Worm (Caenorhabditis elegans) whole organism, L2 larva: ENCODE results near the gene F53B3.5.

Experiments
- C34F6.9 ChIP-seq: fragments of 150-350 bp; optimal IDR thresholded peaks from 2 replicates; lab custom pipeline; 2014; ENCODE audit warnings: missing biosample characterization, missing genetic modification characterization
- F13H6.1 ChIP-seq: sonication (generic microtip); optimal IDR thresholded peaks from 2 replicates; lab custom pipeline; 2016; ENCODE audit warnings: missing genetic modification characterization, missing compliant biosample characterization
- Y55F3AM.14 ChIP-seq: fragments of 200-800 bp; sonication (Bioruptor generic); optimal IDR thresholded peaks from 2 replicates; lab custom pipeline; 2018; ENCODE audit warnings: mild to moderate bottlenecking, missing genetic modification characterization, missing compliant biosample characterization
- alr-1 ChIP-seq: fragments of 150-350 bp; optimal IDR thresholded peaks from 2 replicates; lab custom pipeline; 2014; ENCODE audit warnings: missing biosample characterization, missing genetic modification characterization
- ama-1 ChIP-seq: fragments of 150-350 bp; optimal IDR thresholded peaks from 2 replicates; lab custom pipeline; 2018; ENCODE audit warnings: inconsistent platforms
- blmp-1 ChIP-seq: sonication (generic microtip); optimal IDR thresholded peaks from 2 replicates; lab custom pipeline; 2017; ENCODE audit warnings: missing genetic modification characterization, mild to moderate bottlenecking, missing compliant biosample characterization, antibody characterized with exemption, moderate library complexity; ENCODE audit not compliant: insufficient read depth
- ceh-16 ChIP-seq: fragments of 150-350 bp; optimal IDR thresholded peaks from 2 replicates; lab custom pipeline; 2014; ENCODE audit warnings: missing biosample characterization, missing genetic modification characterization
- ceh-82 ChIP-seq: fragments of 150-350 bp; optimal IDR thresholded peaks from 2 replicates; lab custom pipeline; 2014; ENCODE audit warnings: missing biosample characterization, missing genetic modification characterization
- dmd-4 ChIP-seq: sonication (generic microtip); optimal IDR thresholded peaks from 2 replicates; lab custom pipeline; 2017; ENCODE audit warnings: missing biosample characterization, missing genetic modification characterization
- egl-27 ChIP-seq: sonication (generic microtip); optimal IDR thresholded peaks from 3 replicates; lab custom pipeline; 2017; ENCODE audit warnings: missing biosample characterization, missing genetic modification reagents, missing genetic modification characterization
- elt-3 ChIP-seq: sonication (generic microtip); optimal IDR thresholded peaks from 2 replicates; lab custom pipeline; 2017; ENCODE audit warnings: missing biosample characterization, missing genetic modification characterization
- fos-1 ChIP-seq: fragments of 150-350 bp; optimal IDR thresholded peaks from 2 replicates; lab custom pipeline; 2014; ENCODE audit warnings: missing biosample characterization, missing genetic modification characterization
- lin-11 ChIP-seq: fragments of 150-350 bp; sonication (generic microtip); optimal IDR thresholded peaks from 2 replicates; lab custom pipeline; 2014; ENCODE audit warnings: missing biosample characterization, missing genetic modification characterization, inconsistent platforms, mixed read lengths
- lin-13 ChIP-seq: fragments of 150-350 bp; optimal IDR thresholded peaks from 2 replicates; lab custom pipeline; 2014; ENCODE audit warnings: missing biosample characterization, missing genetic modification reagents, missing genetic modification characterization
- lin-39 ChIP-seq: fragments of 150-350 bp; optimal IDR thresholded peaks from 2 replicates; lab custom pipeline; 2014; ENCODE audit warnings: missing biosample characterization, missing genetic modification reagents, missing genetic modification characterization
- lsy-2 ChIP-seq, 2 experiments: fragments of 150-350 bp in 1 of 2; sonication (generic microtip) in 1 of 2; optimal IDR thresholded peaks; 2 replicates each; lab custom pipeline; 2014 to 2017; ENCODE audit warnings: missing biosample characterization in 2 of 2, missing genetic modification characterization in 2 of 2
- mab-5 ChIP-seq: fragments of 150-350 bp; optimal IDR thresholded peaks from 2 replicates; lab custom pipeline; 2014; ENCODE audit warnings: missing biosample characterization, missing genetic modification characterization
- mbf-1 ChIP-seq: sonication (generic microtip); optimal IDR thresholded peaks from 2 replicates; lab custom pipeline; 2017; ENCODE audit warnings: missing biosample characterization, missing genetic modification characterization
- mdl-1 ChIP-seq, 2 experiments: fragments of 150-350 bp in 1 of 2; sonication (generic microtip) in 1 of 2; optimal IDR thresholded peaks; 2 replicates each; lab custom pipeline; 2017; ENCODE audit warnings: missing biosample characterization in 2 of 2, missing genetic modification characterization in 2 of 2
- nhr-10 ChIP-seq: sonication (generic microtip); optimal IDR thresholded peaks from 2 replicates; lab custom pipeline; 2017; ENCODE audit warnings: missing biosample characterization, missing genetic modification characterization
- nhr-12 ChIP-seq: fragments of 150-350 bp; optimal IDR thresholded peaks from 2 replicates; lab custom pipeline; 2014; ENCODE audit warnings: missing biosample characterization, missing genetic modification characterization
- nhr-129 ChIP-seq: fragments of 150-350 bp; optimal IDR thresholded peaks from 2 replicates; lab custom pipeline; 2014; ENCODE audit warnings: missing biosample characterization, missing genetic modification characterization
- nhr-21 ChIP-seq: fragments of 150-350 bp; optimal IDR thresholded peaks from 2 replicates; lab custom pipeline; 2014; ENCODE audit warnings: missing biosample characterization, missing genetic modification characterization
- nhr-237 ChIP-seq: fragments of 150-350 bp; optimal IDR thresholded peaks from 2 replicates; lab custom pipeline; 2014; ENCODE audit warnings: missing biosample characterization, missing genetic modification characterization
- nhr-25 ChIP-seq: fragments of 150-350 bp; sonication (generic microtip); optimal IDR thresholded peaks from 3 replicates; lab custom pipeline; 2014; ENCODE audit warnings: missing biosample characterization, missing genetic modification characterization
- nhr-6 ChIP-seq: fragments of 150-350 bp; optimal IDR thresholded peaks from 2 replicates; lab custom pipeline; 2014; ENCODE audit warnings: missing biosample characterization, missing genetic modification characterization
- sem-4 ChIP-seq: fragments of 150-350 bp; optimal IDR thresholded peaks from 2 replicates; lab custom pipeline; 2014; ENCODE audit warnings: missing biosample characterization, missing genetic modification reagents, missing genetic modification characterization
- skn-1 ChIP-seq: sonication (generic microtip); optimal IDR thresholded peaks from 2 replicates; lab custom pipeline; 2017; ENCODE audit warnings: missing biosample characterization, missing genetic modification characterization
- unc-39 ChIP-seq: fragments of 150-350 bp; optimal IDR thresholded peaks from 2 replicates; lab custom pipeline; 2014; ENCODE audit warnings: missing biosample characterization, missing genetic modification characterization
- unc-55 ChIP-seq: fragments of 150-350 bp; sonication (generic microtip); optimal IDR thresholded peaks from 3 replicates; lab custom pipeline; 2014; ENCODE audit warnings: missing biosample characterization, missing genetic modification reagents, missing genetic modification characterization
- unc-62 ChIP-seq: fragments of 150-350 bp; optimal IDR thresholded peaks from 2 replicates; lab custom pipeline; 2014; ENCODE audit warnings: missing biosample characterization, missing genetic modification reagents, missing genetic modification characterization
- zag-1 ChIP-seq: fragments of 150-350 bp; optimal IDR thresholded peaks from 2 replicates; lab custom pipeline; 2014; ENCODE audit warnings: missing biosample characterization, missing genetic modification characterization
- ztf-11 ChIP-seq: sonication (generic microtip); optimal IDR thresholded peaks from 2 replicates; lab custom pipeline; 2017; ENCODE audit warnings: missing biosample characterization, missing genetic modification characterization
- ztf-4 ChIP-seq: fragments of 150-350 bp; optimal IDR thresholded peaks from 2 replicates; lab custom pipeline; 2014; ENCODE audit warnings: missing biosample characterization, missing genetic modification characterization

F53B3.5 gene

DNA sequence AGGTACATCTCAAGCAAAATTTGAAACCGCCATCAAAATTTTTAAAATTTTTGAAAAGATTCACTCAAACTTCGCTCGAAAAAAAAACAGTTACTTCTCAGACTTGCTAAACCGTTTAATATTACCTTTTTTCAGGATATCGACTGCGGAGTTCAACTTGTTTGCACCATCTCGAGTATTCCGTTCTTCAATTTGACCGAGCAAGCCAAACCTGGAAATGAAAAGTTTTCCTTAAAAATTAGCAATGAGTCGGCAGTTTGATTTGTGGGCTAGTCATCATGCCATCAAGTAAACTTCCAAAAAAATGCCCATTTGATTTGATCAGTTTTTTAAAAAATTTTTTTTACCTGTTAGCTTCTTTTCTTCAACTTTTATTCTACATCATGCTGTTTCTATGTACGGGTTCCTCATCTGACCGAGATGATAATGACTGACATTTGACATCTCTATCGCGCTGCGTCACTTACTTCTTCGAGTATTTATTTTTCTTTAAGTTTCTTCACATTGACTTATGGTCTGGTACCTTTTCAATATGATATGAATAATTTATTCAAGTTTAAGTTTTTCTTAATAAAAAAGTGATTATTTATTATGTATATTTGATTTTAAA, 10.8 kb upstream of the F53B3.5 start:
- TF ChIP-seq ama-1 (lab: Kevin White, UChicago) (peak; percentile 45), mab-5 (tag; lab: Kevin White, UChicago) (no peak), nhr-21 (peak; percentile 22), lsy-2 (tag; optimal IDR thresholded peaks at IDR 0.05; lab: Kevin White, UChicago) (peak in 1 of 2 experiments; percentile 34), elt-3 (tag; lab: Kevin White, UChicago) (no peak)
- TF ChIP-seq, all 48 proteins: peak for 3

DNA sequence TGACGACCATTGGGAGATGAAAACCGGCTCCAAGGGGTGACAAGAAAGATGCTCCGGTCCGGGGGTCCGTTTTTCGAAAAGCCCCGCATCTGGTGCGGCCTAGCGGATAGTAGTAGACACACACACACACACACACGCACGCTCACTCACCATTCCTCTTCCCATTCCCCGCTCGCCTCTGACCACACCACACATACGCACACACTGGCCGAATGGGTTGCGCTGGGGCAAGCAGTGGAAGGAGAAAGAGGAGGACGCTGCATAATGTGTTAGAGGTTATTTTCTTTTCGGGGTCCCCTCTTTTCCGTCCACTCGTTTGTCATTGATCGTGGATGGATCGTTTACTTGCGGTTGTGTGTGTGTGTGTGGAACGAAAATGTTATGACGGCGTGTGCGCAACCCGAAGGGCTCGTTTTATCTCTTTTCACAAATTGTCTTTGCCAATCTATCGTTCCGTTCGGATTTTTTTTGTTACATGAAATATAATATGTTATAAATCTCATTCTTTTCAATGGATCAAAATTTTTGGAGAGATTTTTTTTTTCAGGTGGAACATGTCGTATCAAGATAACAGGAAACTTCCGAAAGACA, 6.0 kb upstream of the F53B3.5 start, which contains the start of gene vang-1:
Gene vang-1 (plus strand): TSS at position 541 of the 591 bp plus-strand sequence.
- TF ChIP-seq blmp-1 (no peak), ceh-16 (tag; lab: Kevin White, UChicago) (no peak), lin-13 (GFP tag; lab: Kevin White, UChicago) (no peak), Y55F3AM.14 (no peak), nhr-129 (peak; percentile 23), C34F6.9 (tag; lab: Kevin White, UChicago) (peak; percentile 18), zag-1 (tag; lab: Kevin White, UChicago) (peak; percentile 19), nhr-6 (tag; lab: Kevin White, UChicago) (no peak), nhr-12 (tag; lab: Kevin White, UChicago) (no peak), ztf-4 (tag; lab: Kevin White, UChicago) (no peak), unc-62 (no peak), fos-1 (tag; lab: Kevin White, UChicago) (peak; percentile 4), nhr-10 (no peak), lin-11 (tag; lab: Kevin White, UChicago) (no peak), dmd-4 (tag; lab: Kevin White, UChicago) (no peak), ztf-11 (tag; lab: Kevin White, UChicago) (no peak), unc-55 (GFP tag; lab: Kevin White, UChicago) (peak; percentile 43), nhr-25 (no peak), mdl-1 (tag; optimal IDR thresholded peaks at IDR 0.05; lab: Kevin White, UChicago) (no peak), unc-39 (tag; lab: Kevin White, UChicago) (no peak), mab-5 (tag; lab: Kevin White, UChicago) (peak; percentile 56), F13H6.1 (tag; lab: Kevin White, UChicago) (peak; percentile 27)

DNA sequence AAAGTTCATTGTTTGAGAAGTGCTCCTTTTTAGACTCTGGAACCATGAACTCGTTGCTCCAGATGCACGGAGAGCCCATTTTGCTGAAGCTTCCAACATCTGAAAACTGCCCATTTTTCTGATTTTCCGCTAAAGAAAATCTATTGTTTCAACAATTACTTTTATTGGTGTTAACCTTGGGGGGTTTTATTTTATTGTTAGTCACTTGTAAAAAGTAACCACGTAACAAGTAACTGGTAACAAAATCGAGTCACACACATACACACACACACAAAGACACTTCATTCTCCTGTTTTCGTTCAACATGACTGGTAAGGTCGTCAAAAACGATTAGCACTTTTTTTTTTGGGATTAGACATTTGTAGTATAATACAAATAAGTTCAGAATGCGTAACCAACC, 1.9 kb downstream of the F53B3.5 start:
- TF ChIP-seq lsy-2 (tag; optimal IDR thresholded peaks at IDR 0.05; lab: Kevin White, UChicago), result no peak
- no peak for TF ChIP-seq mab-5 (tag; lab: Kevin White, UChicago)
- TF ChIP-seq nhr-25, result peak; percentile 3

DNA sequence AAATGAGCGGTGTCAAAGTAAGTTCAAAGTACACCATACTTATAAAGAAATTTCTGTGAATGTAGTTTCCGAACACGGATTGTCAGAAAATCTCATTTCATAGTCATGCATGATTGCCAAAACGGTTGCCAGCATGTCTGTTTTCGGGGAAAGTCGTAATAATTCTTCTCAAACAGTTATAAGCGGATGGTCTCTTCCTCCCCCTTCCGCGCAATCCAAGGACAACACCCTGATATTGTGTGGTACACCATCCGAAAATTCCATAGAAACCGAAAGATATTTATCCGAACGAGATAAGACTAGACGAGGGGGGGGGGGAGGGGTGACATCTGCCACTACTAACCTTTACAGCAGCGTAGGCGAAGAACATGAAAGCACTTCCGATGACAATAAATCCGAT, 4.8 kb downstream of the F53B3.5 start:
- TF ChIP-seq lin-13 (GFP tag; lab: Kevin White, UChicago), result no peak
- TF ChIP-seq ceh-82 (tag; lab: Kevin White, UChicago), result no peak
- TF ChIP-seq mbf-1 (tag; lab: Kevin White, UChicago), result no peak
- TF ChIP-seq nhr-10, result no peak
- TF ChIP-seq F13H6.1 (tag; lab: Kevin White, UChicago), result no peak
- no peak for TF ChIP-seq elt-3 (tag; lab: Kevin White, UChicago)
- TF ChIP-seq fos-1 (tag; lab: Kevin White, UChicago), result no peak
- TF ChIP-seq nhr-237 (tag; lab: Kevin White, UChicago), result no peak
- no peak for TF ChIP-seq lin-39 (tag; lab: Kevin White, UChicago)
- TF ChIP-seq ztf-4 (tag; lab: Kevin White, UChicago), result no peak
- TF ChIP-seq unc-55 (GFP tag; lab: Kevin White, UChicago), result no peak
- TF ChIP-seq lsy-2 (tag; optimal IDR thresholded peaks at IDR 0.05; lab: Kevin White, UChicago), result no peak
- TF ChIP-seq skn-1 (tag; lab: Kevin White, UChicago), result no peak

DNA sequence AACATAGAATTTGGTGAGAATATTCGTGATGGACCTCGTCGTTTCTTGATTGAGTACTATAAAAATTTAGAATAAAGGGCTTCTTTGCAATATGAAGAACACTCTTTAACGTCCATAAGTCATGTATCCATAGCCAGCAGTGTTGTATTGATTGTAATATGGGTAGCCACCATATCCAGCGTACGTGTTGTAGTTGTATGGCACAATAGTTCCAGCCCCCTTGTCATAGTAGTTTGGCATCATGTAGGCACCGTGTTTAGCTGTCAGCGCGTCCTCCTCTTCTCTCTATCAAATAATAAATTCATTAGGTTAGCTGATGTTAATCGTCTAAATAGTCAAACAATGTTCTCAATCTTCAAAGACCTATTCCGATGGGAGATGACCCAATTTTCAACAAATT, 6.1 kb downstream of the F53B3.5 start:
- TF ChIP-seq fos-1 (tag; lab: Kevin White, UChicago) (no peak), egl-27 (tag; lab: Kevin White, UChicago) (no peak), nhr-25 (no peak), sem-4 (tag; lab: Kevin White, UChicago) (no peak), nhr-6 (tag; lab: Kevin White, UChicago) (no peak), alr-1 (tag; lab: Kevin White, UChicago) (no peak), mdl-1 (tag; optimal IDR thresholded peaks at IDR 0.05; lab: Kevin White, UChicago) (no peak), C34F6.9 (tag; lab: Kevin White, UChicago) (no peak), ceh-16 (tag; lab: Kevin White, UChicago) (no peak)
